Worm (Caenorhabditis elegans): Measurements from ENCODE around the gene F40G9.14.

DNA sequence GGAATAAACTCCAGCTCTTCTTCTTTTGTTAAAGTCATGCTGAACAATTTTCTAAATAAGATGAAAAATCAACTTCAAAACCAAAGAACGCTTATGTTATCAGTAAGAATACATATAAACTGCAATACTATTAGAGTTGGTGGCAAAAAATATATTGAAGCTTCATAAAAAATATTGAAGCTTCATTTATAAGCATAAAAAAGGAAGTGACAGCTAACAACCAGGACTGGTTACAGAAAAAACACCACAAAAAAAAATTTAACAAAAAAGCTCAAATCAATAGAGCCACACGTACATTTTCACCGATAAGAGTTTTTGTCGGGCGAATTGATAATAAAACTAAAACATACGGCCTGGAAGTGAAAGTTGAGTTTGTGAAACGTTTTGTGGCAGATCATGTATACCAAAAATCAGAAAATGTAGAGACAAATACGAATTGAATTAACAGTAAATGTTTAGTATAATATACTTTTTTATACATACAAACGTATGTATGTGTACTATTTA lies 30.0 kb downstream of the F40G9.14 start, which contains the start of gene sqst-5:
- no peak for TF ChIP-seq flt-1 (GFP tag; IDR thresholded peaks at IDR 0.05)
- no peak for TF ChIP-seq T22C8.4 (GFP tag; IDR thresholded peaks at IDR 0.05)

Measured in whole organism, midembryonic.